Fruit fly (Drosophila melanogaster) whole organism, embryonic: Measurements from ENCODE around the gene Ugt316A1.

Experiments
- ATbp ChIP-seq: fragments of 200-800 bp; sonication (Bioruptor generic); optimal IDR thresholded peaks from 2 replicates; lab custom pipeline; 2017; ENCODE audit warnings: missing biosample characterization, mild to moderate bottlenecking, missing genetic modification characterization, missing genetic modification reagents
- Awh ChIP-seq: fragments of 200-800 bp; sonication (Bioruptor generic); IDR thresholded peaks from 2 replicates; pipeline ENCODE4, ENCODE4 v1.3.6; 2022; ENCODE audit warnings: missing biosample characterization, missing genetic modification characterization
- Bgb ChIP-seq: fragments of 200-800 bp; sonication (Bioruptor generic); IDR thresholded peaks from 2 replicates; pipeline ENCODE4 v1.3.6; 2022; ENCODE audit warnings: missing biosample characterization, missing genetic modification characterization; ENCODE audit not compliant: partially characterized antibody
- CG10565 ChIP-seq: fragments of 200-800 bp; sonication (Bioruptor generic); optimal IDR thresholded peaks from 3 replicates; lab custom pipeline; 2016; ENCODE audit warnings: missing biosample characterization, mild to moderate bottlenecking, missing genetic modification characterization
- CG12219 ChIP-seq: fragments of 200-800 bp; sonication (Bioruptor generic); optimal IDR thresholded peaks from 3 replicates; lab custom pipeline; 2018; ENCODE audit warnings: missing biosample characterization, mild to moderate bottlenecking, missing genetic modification characterization
- CG17328 ChIP-seq: fragments of 200-800 bp; sonication (Bioruptor generic); IDR thresholded peaks from 2 replicates; pipeline ENCODE4 v1.3.6; 2022; ENCODE audit warnings: missing biosample characterization, missing genetic modification characterization
- CG17385 ChIP-seq: fragments of 200-800 bp; sonication (Bioruptor generic); optimal IDR thresholded peaks from 3 replicates; lab custom pipeline; 2018; ENCODE audit warnings: missing biosample characterization, mild to moderate bottlenecking, missing genetic modification characterization
- CG2875 ChIP-seq: fragments of 200-800 bp; sonication (Bioruptor generic); optimal IDR thresholded peaks from 2 replicates; lab custom pipeline; 2017; ENCODE audit warnings: missing biosample characterization, mild to moderate bottlenecking, missing genetic modification characterization, missing genetic modification reagents
- CG30403 ChIP-seq: fragments of 200-800 bp; sonication (Bioruptor generic); optimal IDR thresholded peaks from 3 replicates; lab custom pipeline; 2016; ENCODE audit warnings: missing biosample characterization, missing genetic modification characterization
- CG31365 ChIP-seq: fragments of 200-800 bp; sonication (Bioruptor generic); optimal IDR thresholded peaks from 2 replicates; lab custom pipeline; 2018; ENCODE audit warnings: missing biosample characterization, mild to moderate bottlenecking, missing genetic modification characterization
- CG3407 ChIP-seq: fragments of 200-800 bp; sonication (Bioruptor generic); optimal IDR thresholded peaks from 2 replicates; lab custom pipeline; 2018; ENCODE audit warnings: missing biosample characterization, mild to moderate bottlenecking, missing genetic modification characterization
- CG4282 ChIP-seq: fragments of 200-800 bp; sonication (Bioruptor generic); optimal IDR thresholded peaks from 2 replicates; lab custom pipeline; 2016; ENCODE audit warnings: missing biosample characterization, missing genetic modification characterization
- CG4328 ChIP-seq: fragments of 200-800 bp; sonication (Bioruptor generic); optimal IDR thresholded peaks from 3 replicates; lab custom pipeline; 2017; ENCODE audit warnings: missing biosample characterization, missing genetic modification reagents, missing genetic modification characterization
- CG43689 ChIP-seq: fragments of 200-800 bp; sonication (Bioruptor generic); IDR thresholded peaks from 2 replicates; pipeline ENCODE4 v1.3.6; 2022; ENCODE audit warnings: missing biosample characterization, missing genetic modification characterization
- CG4707 ChIP-seq: fragments of 200-800 bp; sonication (Bioruptor generic); optimal IDR thresholded peaks from 2 replicates; lab custom pipeline; 2018; ENCODE audit warnings: missing biosample characterization, mild to moderate bottlenecking, missing genetic modification characterization, moderate library complexity
- CG4854 ChIP-seq: fragments of 200-800 bp; sonication (Bioruptor generic); optimal IDR thresholded peaks from 2 replicates; lab custom pipeline; 2016; ENCODE audit warnings: missing biosample characterization, missing genetic modification characterization, inconsistent platforms
- CG5953 ChIP-seq: fragments of 200-800 bp; sonication (Bioruptor generic); IDR thresholded peaks from 2 replicates; pipeline ENCODE4 v1.3.6; 2022; ENCODE audit warnings: missing biosample characterization, missing genetic modification characterization
- CG6272 ChIP-seq: fragments of 200-800 bp; sonication (Bioruptor generic); IDR thresholded peaks from 2 replicates; pipeline ENCODE4 v1.3.6; 2022; ENCODE audit warnings: missing biosample characterization, missing genetic modification characterization
- CG7839 ChIP-seq: fragments of 200-800 bp; sonication (Bioruptor generic); optimal IDR thresholded peaks from 3 replicates; lab custom pipeline; 2018; ENCODE audit warnings: missing biosample characterization, mild to moderate bottlenecking, missing genetic modification characterization, moderate library complexity
- CG7928 ChIP-seq: fragments of 200-800 bp; sonication (Bioruptor generic); optimal IDR thresholded peaks from 2 replicates; lab custom pipeline; 2017; ENCODE audit warnings: missing biosample characterization, mild to moderate bottlenecking, missing genetic modification characterization
- CG8924 ChIP-seq: fragments of 200-800 bp; optimal IDR thresholded peaks from 3 replicates; lab custom pipeline; 2019; ENCODE audit warnings: missing biosample characterization, mild to moderate bottlenecking, missing genetic modification characterization, moderate library complexity
- Drgx ChIP-seq: fragments of 200-800 bp; sonication (Bioruptor generic); IDR thresholded peaks from 2 replicates; pipeline ENCODE4 v1.3.6; 2022; ENCODE audit warnings: missing biosample characterization, missing genetic modification characterization
- Fer1 ChIP-seq: fragments of 200-800 bp; sonication (Bioruptor generic); optimal IDR thresholded peaks from 2 replicates; lab custom pipeline; 2017; ENCODE audit warnings: missing biosample characterization, mild to moderate bottlenecking, missing genetic modification characterization
- Fer3 ChIP-seq: fragments of 200-800 bp; sonication (Bioruptor generic); optimal IDR thresholded peaks from 2 replicates; lab custom pipeline; 2018; ENCODE audit warnings: missing biosample characterization, mild to moderate bottlenecking, missing genetic modification characterization, moderate library complexity
- GATAe ChIP-seq: fragments of 200-800 bp; sonication (Bioruptor generic); conservative IDR thresholded peaks from 2 replicates; pipeline ENCODE4 v1.3.6; 2022; ENCODE audit warnings: missing biosample characterization, missing genetic modification characterization
- Hand ChIP-seq: fragments of 200-800 bp; sonication (Bioruptor generic); optimal IDR thresholded peaks from 2 replicates; lab custom pipeline; 2017; ENCODE audit warnings: mild to moderate bottlenecking, missing biosample characterization, missing genetic modification reagents, missing genetic modification characterization
- Hey ChIP-seq: fragments of 200-800 bp; sonication (Bioruptor generic); optimal IDR thresholded peaks from 3 replicates; lab custom pipeline; 2018; ENCODE audit warnings: missing biosample characterization, mild to moderate bottlenecking, missing genetic modification characterization
- Hr78 ChIP-seq, 2 experiments: fragments of 200-800 bp in 1 of 2; fragments of >200 bp in 1 of 2; sonication (Bioruptor generic) in 1 of 2; optimal IDR thresholded peaks; 2 replicates each; lab custom pipeline; 2017 to 2019; ENCODE audit warnings: missing biosample characterization in 2 of 2, missing genetic modification characterization in 2 of 2, mild to moderate bottlenecking in 1 of 2, moderate library complexity in 1 of 2
- MTF-1 ChIP-seq: fragments of 200-800 bp; sonication (Bioruptor generic); optimal IDR thresholded peaks from 2 replicates; lab custom pipeline; 2018; ENCODE audit warnings: missing biosample characterization, mild to moderate bottlenecking, missing genetic modification characterization, borderline replicate concordance
- Myb ChIP-seq: fragments of 200-800 bp; sonication (Bioruptor generic); optimal IDR thresholded peaks from 2 replicates; lab custom pipeline; 2016; ENCODE audit warnings: missing biosample characterization, missing genetic modification characterization
- PHDP ChIP-seq: fragments of 200-800 bp; sonication (Bioruptor generic); optimal IDR thresholded peaks from 3 replicates; lab custom pipeline; 2018; ENCODE audit warnings: missing biosample characterization, mild to moderate bottlenecking, missing genetic modification characterization, moderate library complexity
- Rx ChIP-seq: fragments of 200-800 bp; sonication (Bioruptor generic); IDR thresholded peaks from 2 replicates; pipeline ENCODE4 v1.3.6; 2022; ENCODE audit warnings: missing biosample characterization, missing genetic modification characterization
- Ssrp ChIP-seq: fragments of 200-800 bp; sonication (Bioruptor generic); optimal IDR thresholded peaks from 2 replicates; lab custom pipeline; 2018; ENCODE audit warnings: missing biosample characterization, mild to moderate bottlenecking, missing genetic modification characterization, moderate library complexity
- ato ChIP-seq: fragments of 200-800 bp; sonication (Bioruptor generic); IDR thresholded peaks from 2 replicates; pipeline ENCODE4 v1.3.6; 2022; ENCODE audit warnings: missing biosample characterization, missing genetic modification characterization; ENCODE audit not compliant: partially characterized antibody
- chn ChIP-seq: fragments of 200-800 bp; sonication (Bioruptor generic); optimal IDR thresholded peaks from 2 replicates; lab custom pipeline; 2016; ENCODE audit warnings: missing biosample characterization, missing genetic modification characterization
- corto ChIP-seq: fragments of 200-800 bp; sonication (Bioruptor generic); optimal IDR thresholded peaks from 2 replicates; lab custom pipeline; 2016; ENCODE audit warnings: missing biosample characterization, mild to moderate bottlenecking, missing genetic modification characterization, moderate library complexity
- croc ChIP-seq: fragments of 200-800 bp; sonication (Bioruptor generic); conservative IDR thresholded peaks from 3 replicates; pipeline ENCODE4 v1.3.6; 2022; ENCODE audit warnings: missing biosample characterization, missing genetic modification characterization
- dan ChIP-seq: fragments of 200-800 bp; sonication (Bioruptor generic); IDR thresholded peaks from 2 replicates; pipeline ENCODE4 v1.3.6; 2022; ENCODE audit warnings: missing biosample characterization, missing genetic modification characterization
- dmrt99B ChIP-seq: fragments of 200-800 bp; sonication (Bioruptor generic); optimal IDR thresholded peaks from 2 replicates; lab custom pipeline; 2018; ENCODE audit warnings: missing biosample characterization, mild to moderate bottlenecking, missing genetic modification characterization, moderate library complexity
- dysf ChIP-seq: fragments of 200-800 bp; sonication (Bioruptor generic); IDR thresholded peaks from 3 replicates; pipeline ENCODE4 v1.3.6; 2022; ENCODE audit warnings: missing biosample characterization, missing genetic modification characterization
- gt ChIP-seq: fragments of 200-800 bp; sonication (Bioruptor generic); IDR thresholded peaks from 2 replicates; pipeline ENCODE4 v1.3.6; 2022; ENCODE audit warnings: missing biosample characterization, missing genetic modification characterization
- jigr1 ChIP-seq: fragments of 200-800 bp; sonication (Bioruptor generic); IDR thresholded peaks from 3 replicates; pipeline ENCODE4 v1.3.6; 2022; ENCODE audit warnings: missing biosample characterization, missing genetic modification characterization
- ken ChIP-seq: fragments of 200-800 bp; sonication (Bioruptor generic); IDR thresholded peaks from 3 replicates; pipeline ENCODE4 v1.3.6; 2022; ENCODE audit warnings: missing biosample characterization, missing genetic modification characterization
- lbe ChIP-seq: fragments of 200-800 bp; sonication (Bioruptor generic); optimal IDR thresholded peaks from 2 replicates; lab custom pipeline; 2016; ENCODE audit warnings: missing biosample characterization, mild to moderate bottlenecking, missing genetic modification characterization
- pros ChIP-seq: fragments of 200-800 bp; sonication (Bioruptor generic); optimal IDR thresholded peaks from 3 replicates; lab custom pipeline; 2019; ENCODE audit warnings: missing biosample characterization, mild to moderate bottlenecking, missing genetic modification characterization, moderate library complexity
- pum ChIP-seq: fragments of 200-800 bp; sonication (Bioruptor generic); optimal IDR thresholded peaks from 2 replicates; lab custom pipeline; 2016; ENCODE audit warnings: missing biosample characterization, missing genetic modification characterization
- rib ChIP-seq: fragments of 200-800 bp; sonication (Bioruptor generic); IDR thresholded peaks from 2 replicates; pipeline ENCODE4 v1.3.6; 2022; ENCODE audit warnings: missing biosample characterization, missing genetic modification characterization
- seq ChIP-seq: fragments of 200-800 bp; sonication (Bioruptor generic); IDR thresholded peaks from 2 replicates; pipeline ENCODE4 v1.3.6; 2022; ENCODE audit warnings: missing biosample characterization, missing genetic modification characterization
- slou ChIP-seq: fragments of 200-800 bp; sonication (Bioruptor generic); optimal IDR thresholded peaks from 3 replicates; lab custom pipeline; 2016; ENCODE audit warnings: missing biosample characterization, missing genetic modification characterization
- tgo ChIP-seq: fragments of 200-800 bp; sonication (Bioruptor generic); IDR thresholded peaks from 3 replicates; pipeline ENCODE4 v1.3.6; 2022; ENCODE audit warnings: missing biosample characterization, missing genetic modification characterization
- yki ChIP-seq: fragments of >200 bp; optimal IDR thresholded peaks from 3 replicates; lab custom pipeline; 2018

Gene Ugt316A1

dm6 chr3L:19042501-19042900 is 20.1 kb downstream of the Ugt316A1 start (continued):
- TF ChIP-seq Hand (GFP tag; lab: Kevin White, UChicago) = no peak
- TF ChIP-seq Awh (GFP tag; lab: Robert Waterston, UW) = peak; percentile 74
- TF ChIP-seq CG6272 = peak; percentile 43; the same call in 1 of the 2 replicates
- TF ChIP-seq corto (GFP tag; lab: Kevin White, UChicago) = no peak
- no peak for TF ChIP-seq Myb
- peak; percentile 93 for TF ChIP-seq Ssrp (tag; lab: Kevin White, UChicago)
- TF ChIP-seq ken (GFP tag; lab: Robert Waterston, UW) = no peak
- TF ChIP-seq seq (GFP tag; lab: Robert Waterston, UW) = no peak
- peak; percentile 57 for TF ChIP-seq CG4328 (GFP tag; lab: Kevin White, UChicago)
- no peak for TF ChIP-seq rib (GFP tag; lab: Robert Waterston, UW)
- peak; percentile 83 for TF ChIP-seq Drgx (GFP tag; lab: Robert Waterston, UW)
- TF ChIP-seq jigr1 = peak; percentile 7; the same call in 1 of the 3 replicates
- no peak for TF ChIP-seq CG10565 (GFP tag; lab: Kevin White, UChicago)
- TF ChIP-seq CG3407 (GFP tag; lab: Kevin White, UChicago) = peak; percentile 79
- peak; percentile 48 for TF ChIP-seq pum (GFP tag; lab: Kevin White, UChicago)
- peak; percentile 92 for TF ChIP-seq CG7839 (tag; lab: Kevin White, UChicago)
- no peak for TF ChIP-seq CG31365 (tag; lab: Kevin White, UChicago)
- TF ChIP-seq tgo (GFP tag; lab: Robert Waterston, UW) = peak; percentile 65
- TF ChIP-seq PHDP (tag; lab: Kevin White, UChicago) = peak; percentile 87
- TF ChIP-seq chn = peak; percentile 50
- peak in 1 of 2 experiments; percentile 79 for TF ChIP-seq Hr78 (GFP tag; optimal IDR thresholded peaks at IDR 0.05; lab: Kevin White, UChicago)
- TF ChIP-seq CG30403 (GFP tag; lab: Kevin White, UChicago) = peak; percentile 86
- TF ChIP-seq CG8924 (tag; lab: Kevin White, UChicago) = peak; percentile 94
- TF ChIP-seq MTF-1 (GFP tag; lab: Kevin White, UChicago) = peak; percentile 40
- no peak for TF ChIP-seq Hey (tag; lab: Kevin White, UChicago)
- TF ChIP-seq Fer1 (GFP tag; lab: Kevin White, UChicago) = peak; percentile 51
- TF ChIP-seq CG43689 (GFP tag; lab: Robert Waterston, UW) = no peak
- TF ChIP-seq pros = peak; percentile 4
- no peak for TF ChIP-seq yki (lab: Kevin White, UChicago)
- peak; percentile 21; the same call in 1 of the 2 replicates for TF ChIP-seq Rx (GFP tag; lab: Robert Waterston, UW)
- TF ChIP-seq CG5953 (GFP tag; lab: Robert Waterston, UW) = no peak
- TF ChIP-seq dysf (GFP tag; lab: Robert Waterston, UW) = peak; percentile 79
- peak; percentile 25; the same call in 1 of the 2 replicates for TF ChIP-seq dan
- TF ChIP-seq CG17385 (GFP tag; lab: Kevin White, UChicago) = peak; percentile 79
- no peak for TF ChIP-seq CG4854 (GFP tag; lab: Kevin White, UChicago)
- no peak for TF ChIP-seq slou (GFP tag; lab: Kevin White, UChicago)
- TF ChIP-seq Bgb (GFP tag; lab: Robert Waterston, UW) = no peak
- TF ChIP-seq CG4282 (GFP tag; lab: Kevin White, UChicago) = no peak
- TF ChIP-seq ato (GFP tag; lab: Robert Waterston, UW) = no peak
- TF ChIP-seq croc (GFP tag; lab: Robert Waterston, UW) = peak; percentile 82
- peak; percentile 76 for TF ChIP-seq CG17328
- TF ChIP-seq GATAe (GFP tag; lab: Robert Waterston, UW) = no peak
- peak; percentile 91 for TF ChIP-seq dmrt99B (tag; lab: Kevin White, UChicago)
- TF ChIP-seq CG12219 (GFP tag; lab: Kevin White, UChicago) = peak; percentile 69
- TF ChIP-seq Fer3 = peak; percentile 70
- peak; percentile 40 for TF ChIP-seq CG4707 (GFP tag; lab: Kevin White, UChicago)
- TF ChIP-seq gt = no peak; the same call in 1 of the 2 replicates
- TF ChIP-seq CG7928 (GFP tag; lab: Kevin White, UChicago) = no peak
- TF ChIP-seq CG2875 (GFP tag; lab: Kevin White, UChicago) = peak; percentile 79
- peak; percentile 78 for TF ChIP-seq ATbp (GFP tag; lab: Kevin White, UChicago)
- TF ChIP-seq lbe (GFP tag; lab: Kevin White, UChicago) = peak; percentile 71
